Worm (Caenorhabditis elegans) whole organism, midembryonic: ENCODE measurements around the gene ZC395.5.

ENCODE experiments used
- flt-1 ChIP-seq: fragments of 200-800 bp; sonication (Bioruptor generic); IDR thresholded peaks from 2 replicates; pipeline ENCODE4 v1.3.6; 2022; ENCODE audit warnings: missing genetic modification characterization, missing compliant biosample characterization
- med-1 ChIP-seq: sonication (generic microtip); optimal IDR thresholded peaks from 2 replicates; lab custom pipeline; 2017; ENCODE audit warnings: missing genetic modification characterization, mild to moderate bottlenecking, missing compliant biosample characterization, antibody characterized with exemption, missing genetic modification reagents; ENCODE audit not compliant: insufficient read depth

DNA sequence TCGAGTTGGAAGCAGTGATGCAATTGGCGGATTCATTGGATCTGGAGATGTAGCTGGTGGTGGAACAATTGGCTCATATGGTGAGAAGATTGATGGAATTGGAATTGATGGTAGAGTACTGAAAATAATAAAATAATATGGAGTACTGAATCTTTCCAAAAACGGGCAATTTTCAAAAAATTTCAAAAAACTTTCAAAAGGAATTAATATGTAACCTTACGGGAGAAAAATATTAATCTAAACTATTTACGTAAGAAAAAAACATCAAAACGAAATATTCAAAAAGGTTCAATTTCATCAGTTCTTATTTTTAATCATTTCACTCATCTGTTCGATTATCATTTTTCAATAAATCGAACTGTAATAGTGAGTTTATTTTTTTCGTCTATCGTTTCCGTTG, 2.2 kb downstream of the ZC395.5 start, which contains the start of gene ZC395.4:
- TF ChIP-seq flt-1 (GFP tag; lab: Robert Waterston, UW) (no peak), med-1 (GFP tag; lab: Kevin White, UChicago) (no peak)
